ENCODE assay signal across 1 fruit fly cellular context in genomic region chr3L:4474946-4475470, dm6.
TF ChIP-seq lines count a peak whose summit lies in the region.

No protein-coding gene starts in this region.

TF ChIP-seq in whole organism, embryonic, 481 proteins besides CTCF, POLR2A, EP300 and RAD21 (continued from another document and continues in another):
- TF ChIP-seq Taf1 (GFP tag; IDR thresholded peaks at IDR 0.05; lab: Robert Waterston, UW), result 0 out of 2 replicates have a peak, but pooled peaks have one; percentile 13
- TF ChIP-seq Fer3 (tag; optimal IDR thresholded peaks at IDR 0.05; lab: Kevin White, UChicago), result peak; percentile 87
- no peak for TF ChIP-seq sna (GFP tag; IDR thresholded peaks at IDR 0.05; lab: Robert Waterston, UW; ENCODE audit: partially characterized antibody)
- peak; percentile 96 for TF ChIP-seq nau (GFP tag; optimal IDR thresholded peaks at IDR 0.05; lab: Kevin White, UChicago)
- peak; percentile 80 for TF ChIP-seq CG31441 (GFP tag; IDR thresholded peaks at IDR 0.05; lab: Robert Waterston, UW)
- peak; percentile 84 for TF ChIP-seq CG17328 (GFP tag; IDR thresholded peaks at IDR 0.05; lab: Robert Waterston, UW)
- TF ChIP-seq CG14965 (GFP tag; optimal IDR thresholded peaks at IDR 0.05; lab: Kevin White, UChicago; ENCODE audit: borderline replicate concordance), result peak; percentile 30
- peak; percentile 30 for TF ChIP-seq zf30C (GFP tag; optimal IDR thresholded peaks at IDR 0.05; lab: Kevin White, UChicago)
- TF ChIP-seq CG4820 (GFP tag; optimal IDR thresholded peaks at IDR 0.05; lab: Kevin White, UChicago), result peak; percentile 14
- TF ChIP-seq CG11723 (GFP tag; optimal IDR thresholded peaks at IDR 0.05; lab: Kevin White, UChicago), result peak; percentile 84
- TF ChIP-seq CG12236 (GFP tag; optimal IDR thresholded peaks at IDR 0.05; lab: Kevin White, UChicago), result peak; percentile 79
- TF ChIP-seq CG10366 (GFP tag; IDR thresholded peaks at IDR 0.05; lab: Robert Waterston, UW), result peak; percentile 35
- TF ChIP-seq CG14860 (GFP tag; IDR thresholded peaks at IDR 0.05; lab: Robert Waterston, UW; ENCODE audit: partially characterized antibody), result no peak
- no peak for TF ChIP-seq pum (GFP tag; optimal IDR thresholded peaks at IDR 0.05; lab: Kevin White, UChicago)
- TF ChIP-seq p53 (GFP tag; optimal IDR thresholded peaks at IDR 0.05; lab: Kevin White, UChicago), result peak; percentile 32
- TF ChIP-seq kay (GFP tag; optimal IDR thresholded peaks at IDR 0.05; lab: Kevin White, UChicago), result no peak
- peak; percentile 79 for TF ChIP-seq onecut (GFP tag; IDR thresholded peaks at IDR 0.05; lab: Robert Waterston, UW)
- peak; percentile 58 for TF ChIP-seq lilli (GFP tag; optimal IDR thresholded peaks at IDR 0.05; lab: Kevin White, UChicago)
- TF ChIP-seq sqz (GFP tag; optimal IDR thresholded peaks at IDR 0.05; lab: Kevin White, UChicago), result peak; percentile 71
- no peak for TF ChIP-seq tx (GFP tag; optimal IDR thresholded peaks at IDR 0.05; lab: Kevin White, UChicago)
- peak; percentile 89; the same call in 1 of the 2 replicates for TF ChIP-seq chm (GFP tag; IDR thresholded peaks at IDR 0.05; lab: Robert Waterston, UW)
- no peak for TF ChIP-seq gem (tag; optimal IDR thresholded peaks at IDR 0.05; lab: Kevin White, UChicago)
- TF ChIP-seq CG17568 (GFP tag; optimal IDR thresholded peaks at IDR 0.05; lab: Kevin White, UChicago), result peak; percentile 98
- no peak for TF ChIP-seq Chrac-16 (GFP tag; optimal IDR thresholded peaks at IDR 0.05; lab: Kevin White, UChicago)
- TF ChIP-seq HmgD (GFP tag; optimal IDR thresholded peaks at IDR 0.05; lab: Kevin White, UChicago), result no peak
- no peak for TF ChIP-seq Dll (GFP tag; IDR thresholded peaks at IDR 0.05; lab: Robert Waterston, UW; ENCODE audit: partially characterized antibody)
- TF ChIP-seq CG15073 (GFP tag; optimal IDR thresholded peaks at IDR 0.05; lab: Kevin White, UChicago), result no peak
- TF ChIP-seq lab (GFP tag; optimal IDR thresholded peaks at IDR 0.05; lab: Kevin White, UChicago), result peak; percentile 97
- TF ChIP-seq pros (GFP tag; optimal IDR thresholded peaks at IDR 0.05; lab: Kevin White, UChicago), result no peak
- 0 out of 3 replicates have a peak, but pooled peaks have one; percentile 50 for TF ChIP-seq Dbx (GFP tag; IDR thresholded peaks at IDR 0.05; lab: Robert Waterston, UW)
- no peak for TF ChIP-seq CG9797 (GFP tag; optimal IDR thresholded peaks at IDR 0.05; lab: Kevin White, UChicago)
- TF ChIP-seq nerfin-1 (tag; optimal IDR thresholded peaks at IDR 0.05; lab: Kevin White, UChicago), result peak; percentile 76
- TF ChIP-seq CG9932 (GFP tag; IDR thresholded peaks at IDR 0.05; lab: Robert Waterston, UW), result peak; percentile 28; the same call in 1 of the 2 replicates
- peak; percentile 27 to 64 for TF ChIP-seq chif (GFP tag; optimal IDR thresholded peaks at IDR 0.05; lab: Kevin White, UChicago)
- peak; percentile 85 for TF ChIP-seq schlank (tag; optimal IDR thresholded peaks at IDR 0.05; lab: Kevin White, UChicago)
- peak; percentile 86 for TF ChIP-seq CG15011 (GFP tag; optimal IDR thresholded peaks at IDR 0.05; lab: Kevin White, UChicago)
- no peak for TF ChIP-seq Doc3 (GFP tag; IDR thresholded peaks at IDR 0.05; lab: Robert Waterston, UW; ENCODE audit: partially characterized antibody)
- TF ChIP-seq CG31224 (GFP tag; IDR thresholded peaks at IDR 0.05; lab: Robert Waterston, UW), result 0 out of 2 replicates have a peak, but pooled peaks have one; percentile 34
- peak; percentile 69 for TF ChIP-seq Max (GFP tag; optimal IDR thresholded peaks at IDR 0.05; lab: Kevin White, UChicago)
- TF ChIP-seq trem (tag; optimal IDR thresholded peaks at IDR 0.05; lab: Kevin White, UChicago), result peak; percentile 57
- no peak for TF ChIP-seq da (GFP tag; optimal IDR thresholded peaks at IDR 0.05; lab: Kevin White, UChicago)
- no peak for TF ChIP-seq yki (optimal IDR thresholded peaks at IDR 0.05; lab: Kevin White, UChicago)
- no peak for TF ChIP-seq cas (GFP tag; IDR thresholded peaks at IDR 0.05; lab: Robert Waterston, UW)
- TF ChIP-seq mirr (GFP tag; optimal IDR thresholded peaks at IDR 0.05; lab: Kevin White, UChicago), result peak; percentile 96
- TF ChIP-seq run (tag; optimal IDR thresholded peaks at IDR 0.05; lab: Kevin White, UChicago), result peak; percentile 75
- no peak for TF ChIP-seq slbo (GFP tag; IDR thresholded peaks at IDR 0.05; lab: Robert Waterston, UW)
- peak; percentile 77 for TF ChIP-seq CG10209 (GFP tag; optimal IDR thresholded peaks at IDR 0.05; lab: Kevin White, UChicago)
- no peak for TF ChIP-seq pita (GFP tag; optimal IDR thresholded peaks at IDR 0.05; lab: Kevin White, UChicago)
- TF ChIP-seq ems (GFP tag; optimal IDR thresholded peaks at IDR 0.05; lab: Kevin White, UChicago), result peak; percentile 70
- peak; percentile 71; the same call in 1 of the 2 replicates for TF ChIP-seq ranshi (GFP tag; IDR thresholded peaks at IDR 0.05; lab: Robert Waterston, UW)
- no peak for TF ChIP-seq CG34224 (GFP tag; IDR thresholded peaks at IDR 0.05; lab: Robert Waterston, UW; ENCODE audit: partially characterized antibody)
- TF ChIP-seq CG11560 (tag; IDR thresholded peaks at IDR 0.05; lab: Robert Waterston, UW), result no peak
- TF ChIP-seq otp (GFP tag; IDR thresholded peaks at IDR 0.05; lab: Robert Waterston, UW), result peak; percentile 84; the same call in 2 of the 3 replicates
- peak; percentile 39 for TF ChIP-seq CG3065 (GFP tag; optimal IDR thresholded peaks at IDR 0.05; lab: Kevin White, UChicago)
- TF ChIP-seq Nf-YB (GFP tag; optimal IDR thresholded peaks at IDR 0.05; lab: Kevin White, UChicago), result peak; percentile 71
- peak; percentile 78 for TF ChIP-seq CG3407 (GFP tag; optimal IDR thresholded peaks at IDR 0.05; lab: Kevin White, UChicago)
- peak; percentile 77 for TF ChIP-seq NC2β (GFP tag; optimal IDR thresholded peaks at IDR 0.05; lab: Kevin White, UChicago)
- TF ChIP-seq Lpt (GFP tag; optimal IDR thresholded peaks at IDR 0.05; lab: Kevin White, UChicago), result no peak
- TF ChIP-seq Hsf (GFP tag; optimal IDR thresholded peaks at IDR 0.05; lab: Kevin White, UChicago), result peak; percentile 72
- TF ChIP-seq zen (tag; optimal IDR thresholded peaks at IDR 0.05; lab: Kevin White, UChicago), result no peak
- peak; percentile 60 for TF ChIP-seq CG7928 (GFP tag; optimal IDR thresholded peaks at IDR 0.05; lab: Kevin White, UChicago)
- TF ChIP-seq zfh1 (GFP tag; IDR thresholded peaks at IDR 0.05; lab: Robert Waterston, UW), result peak; percentile 74
- TF ChIP-seq CG8924 (tag; optimal IDR thresholded peaks at IDR 0.05; lab: Kevin White, UChicago), result no peak
- peak; percentile 77 for TF ChIP-seq tap (tag; optimal IDR thresholded peaks at IDR 0.05; lab: Kevin White, UChicago)
- peak; percentile 86 for TF ChIP-seq CG1529 (GFP tag; optimal IDR thresholded peaks at IDR 0.05; lab: Kevin White, UChicago)
- TF ChIP-seq ara (GFP tag; IDR thresholded peaks at IDR 0.05; lab: Robert Waterston, UW), result 0 out of 2 replicates have a peak, but pooled peaks have one; percentile 54
- TF ChIP-seq ttk (GFP tag; IDR thresholded peaks at IDR 0.05; lab: Robert Waterston, UW), result peak; percentile 65
- no peak for TF ChIP-seq lbe (GFP tag; optimal IDR thresholded peaks at IDR 0.05; lab: Kevin White, UChicago)
- TF ChIP-seq Side (GFP tag; optimal IDR thresholded peaks at IDR 0.05; lab: Kevin White, UChicago), result peak; percentile 74
- peak; percentile 67 for TF ChIP-seq Mad (GFP tag; optimal IDR thresholded peaks at IDR 0.05; lab: Kevin White, UChicago)
- peak; percentile 26 for TF ChIP-seq shn (GFP tag; optimal IDR thresholded peaks at IDR 0.05; lab: Kevin White, UChicago)
- TF ChIP-seq kah (GFP tag; optimal IDR thresholded peaks at IDR 0.05; lab: Kevin White, UChicago), result peak; percentile 81
- TF ChIP-seq ap (GFP tag; IDR thresholded peaks at IDR 0.05; lab: Robert Waterston, UW), result peak; percentile 58
- TF ChIP-seq CG6791 (GFP tag; IDR thresholded peaks at IDR 0.05; lab: Robert Waterston, UW; ENCODE audit: partially characterized antibody), result no peak
- TF ChIP-seq Six4 (GFP tag; optimal IDR thresholded peaks at IDR 0.05; lab: Kevin White, UChicago), result peak; percentile 72
- TF ChIP-seq al (GFP tag; IDR thresholded peaks at IDR 0.05; lab: Robert Waterston, UW), result no peak
- TF ChIP-seq CG11456 (GFP tag; IDR thresholded peaks at IDR 0.05; lab: Robert Waterston, UW), result peak; percentile 59; the same call in 1 of the 3 replicates
- no peak for TF ChIP-seq zen2 (GFP tag; IDR thresholded peaks at IDR 0.05; lab: Robert Waterston, UW; ENCODE audit: partially characterized antibody)
- peak; percentile 47; the same call in 1 of the 3 replicates for TF ChIP-seq CG6175 (GFP tag; IDR thresholded peaks at IDR 0.05; lab: Robert Waterston, UW)
- no peak for TF ChIP-seq klu (GFP tag; IDR thresholded peaks at IDR 0.05; lab: Robert Waterston, UW)
- TF ChIP-seq CG12299 (tag; optimal IDR thresholded peaks at IDR 0.05; lab: Kevin White, UChicago), result peak; percentile 76
- peak; percentile 95 for TF ChIP-seq CG6854 (GFP tag; optimal IDR thresholded peaks at IDR 0.05; lab: Kevin White, UChicago)
- peak; percentile 73 for TF ChIP-seq Fer2 (tag; optimal IDR thresholded peaks at IDR 0.05; lab: Kevin White, UChicago)
- TF ChIP-seq NfI (GFP tag; optimal IDR thresholded peaks at IDR 0.05; lab: Kevin White, UChicago), result peak; percentile 95
- no peak for TF ChIP-seq D (optimal IDR thresholded peaks at IDR 0.05; lab: Kevin White, UChicago)
- peak; percentile 73 for TF ChIP-seq D (GFP tag; optimal IDR thresholded peaks at IDR 0.05; lab: Kevin White, UChicago)
- TF ChIP-seq BtbVII (GFP tag; optimal IDR thresholded peaks at IDR 0.05; lab: Kevin White, UChicago), result peak; percentile 94
- TF ChIP-seq dimm (GFP tag; IDR thresholded peaks at IDR 0.05; lab: Robert Waterston, UW), result no peak
- peak; percentile 45 for TF ChIP-seq en (GFP tag; optimal IDR thresholded peaks at IDR 0.05; lab: Kevin White, UChicago)
- peak; percentile 50 for TF ChIP-seq CG9817 (tag; optimal IDR thresholded peaks at IDR 0.05; lab: Kevin White, UChicago)
- TF ChIP-seq br (optimal IDR thresholded peaks at IDR 0.05; lab: Kevin White, UChicago), result no peak
- peak; percentile 42 for TF ChIP-seq Dip3 (GFP tag; optimal IDR thresholded peaks at IDR 0.05; lab: Kevin White, UChicago)
- no peak for TF ChIP-seq twi (tag; optimal IDR thresholded peaks at IDR 0.05; lab: Kevin White, UChicago)
- peak; percentile 52 for TF ChIP-seq slp2 (GFP tag; optimal IDR thresholded peaks at IDR 0.05; lab: Kevin White, UChicago)
- TF ChIP-seq CG11398 (GFP tag; optimal IDR thresholded peaks at IDR 0.05; lab: Kevin White, UChicago), result peak; percentile 74
- peak; percentile 94 for TF ChIP-seq CG3281 (GFP tag; optimal IDR thresholded peaks at IDR 0.05; lab: Kevin White, UChicago)
- peak; percentile 92 for TF ChIP-seq CG15514 (GFP tag; optimal IDR thresholded peaks at IDR 0.05; lab: Kevin White, UChicago)
- TF ChIP-seq CG33557 (GFP tag; optimal IDR thresholded peaks at IDR 0.05; lab: Kevin White, UChicago), result peak; percentile 60
- TF ChIP-seq Ssrp (tag; optimal IDR thresholded peaks at IDR 0.05; lab: Kevin White, UChicago), result no peak
- peak; percentile 32 for TF ChIP-seq CG18476 (GFP tag; optimal IDR thresholded peaks at IDR 0.05; lab: Kevin White, UChicago)
- TF ChIP-seq Drgx (GFP tag; IDR thresholded peaks at IDR 0.05; lab: Robert Waterston, UW), result no peak; the same call in 1 of the 2 replicates
- 0 out of 2 replicates have a peak, but pooled peaks have one; percentile 32 for TF ChIP-seq toy (GFP tag; IDR thresholded peaks at IDR 0.05; lab: Robert Waterston, UW)
- TF ChIP-seq YL-1 (GFP tag; optimal IDR thresholded peaks at IDR 0.05; lab: Kevin White, UChicago), result peak; percentile 89
- TF ChIP-seq stc (GFP tag; IDR thresholded peaks at IDR 0.05; lab: Robert Waterston, UW), result peak; percentile 78; the same call in 1 of the 2 replicates
- no peak for TF ChIP-seq lola (GFP tag; optimal IDR thresholded peaks at IDR 0.05; lab: Kevin White, UChicago)
- TF ChIP-seq luna (GFP tag; optimal IDR thresholded peaks at IDR 0.05; lab: Kevin White, UChicago), result peak; percentile 45
- TF ChIP-seq Mrtf (GFP tag; IDR thresholded peaks at IDR 0.05; lab: Robert Waterston, UW), result no peak
- TF ChIP-seq unpg (GFP tag; optimal IDR thresholded peaks at IDR 0.05; lab: Kevin White, UChicago), result peak; percentile 86
- TF ChIP-seq h (optimal IDR thresholded peaks at IDR 0.05; lab: Kevin White, UChicago), result no peak
- no peak for TF ChIP-seq ab (GFP tag; optimal IDR thresholded peaks at IDR 0.05; lab: Kevin White, UChicago)
- no peak for TF ChIP-seq CG11093 (GFP tag; IDR thresholded peaks at IDR 0.05; lab: Robert Waterston, UW)
- TF ChIP-seq CG6254 (GFP tag; optimal IDR thresholded peaks at IDR 0.05; lab: Kevin White, UChicago), result peak; percentile 83
- peak; percentile 72 for TF ChIP-seq disco-r (GFP tag; optimal IDR thresholded peaks at IDR 0.05; lab: Kevin White, UChicago)
- TF ChIP-seq vnd (GFP tag; IDR thresholded peaks at IDR 0.05; lab: Robert Waterston, UW; ENCODE audit: partially characterized antibody), result no peak
- TF ChIP-seq Sry-β (GFP tag; optimal IDR thresholded peaks at IDR 0.05; lab: Kevin White, UChicago), result peak; percentile 67
- no peak for TF ChIP-seq Dfd (GFP tag; optimal IDR thresholded peaks at IDR 0.05; lab: Kevin White, UChicago)
- no peak for TF ChIP-seq gfzf (GFP tag; optimal IDR thresholded peaks at IDR 0.05; lab: Kevin White, UChicago)
- peak; percentile 1 for TF ChIP-seq psq (GFP tag; optimal IDR thresholded peaks at IDR 0.05; lab: Kevin White, UChicago)
- TF ChIP-seq Bdp1 (GFP tag; optimal IDR thresholded peaks at IDR 0.05; lab: Kevin White, UChicago), result peak; percentile 53
- peak; percentile 42 to 67 for TF ChIP-seq dpn (GFP tag; optimal IDR thresholded peaks at IDR 0.05; lab: Kevin White, UChicago)
- TF ChIP-seq fd102C (GFP tag; optimal IDR thresholded peaks at IDR 0.05; lab: Kevin White, UChicago), result peak; percentile 64
- TF ChIP-seq Hand (GFP tag; optimal IDR thresholded peaks at IDR 0.05; lab: Kevin White, UChicago), result peak; percentile 89
- peak; percentile 97 for TF ChIP-seq Fer1 (GFP tag; optimal IDR thresholded peaks at IDR 0.05; lab: Kevin White, UChicago)
- TF ChIP-seq Sin3A (optimal IDR thresholded peaks at IDR 0.05; lab: Kevin White, UChicago), result no peak
- peak; percentile 71 for TF ChIP-seq Atf6 (GFP tag; IDR thresholded peaks at IDR 0.05; lab: Robert Waterston, UW)
- TF ChIP-seq ato (GFP tag; IDR thresholded peaks at IDR 0.05; lab: Robert Waterston, UW; ENCODE audit: partially characterized antibody), result no peak
- peak; percentile 79 for TF ChIP-seq bcd (GFP tag; optimal IDR thresholded peaks at IDR 0.05; lab: Kevin White, UChicago)
- peak; percentile 74 for TF ChIP-seq Rfx (GFP tag; IDR thresholded peaks at IDR 0.05; lab: Robert Waterston, UW)
- peak; percentile 96 for TF ChIP-seq sens (GFP tag; lab: Kevin White, UChicago)
- peak; percentile 99 for TF ChIP-seq Med (GFP tag; lab: Kevin White, UChicago)
- peak; percentile 56; the same call in 1 of the 2 replicates for TF ChIP-seq Awh (GFP tag; IDR thresholded peaks at IDR 0.05; lab: Robert Waterston, UW)
